Worm (Caenorhabditis elegans): ENCODE data around the gene F13C5.5.

- TF ChIP-seq elt-3 (tag; optimal IDR thresholded peaks at IDR 0.05), result no peak
- no peak for TF ChIP-seq nhr-77 (tag; optimal IDR thresholded peaks at IDR 0.05)
- TF ChIP-seq R02D3.7 (tag; optimal IDR thresholded peaks at IDR 0.05), result no peak
- no peak for TF ChIP-seq nhr-6 (tag; optimal IDR thresholded peaks at IDR 0.05)
- TF ChIP-seq lin-11 (tag; optimal IDR thresholded peaks at IDR 0.05), result no peak
- no peak for TF ChIP-seq ztf-11 (tag; optimal IDR thresholded peaks at IDR 0.05)
These were observed 26.5 kb downstream of the F13C5.5 start for ce11 chrX:581754-582153.

Data from whole organism, L2 larva.